Worm (Caenorhabditis elegans) whole organism, young adult: ENCODE data around the gene deb-1.
A peak's percentile ranks its signal among the peaks of the same experiment; 100 is the strongest.

ENCODE experiments used
- B0261.1 ChIP-seq: sonication (generic microtip); optimal IDR thresholded peaks from 2 replicates; lab custom pipeline; 2016; ENCODE audit warnings: mild to moderate bottlenecking, missing genetic modification characterization, moderate library complexity, missing compliant biosample characterization
- B0336.3 ChIP-seq: fragments of 200-800 bp; sonication (Bioruptor generic); IDR thresholded peaks from 2 replicates; pipeline ENCODE4 v1.3.6; 2022; ENCODE audit warnings: missing genetic modification characterization, missing compliant biosample characterization
- C06A6.2 ChIP-seq: fragments of 200-800 bp; sonication (Bioruptor generic); conservative IDR thresholded peaks from 2 replicates; pipeline ENCODE4 v1.3.6; 2022; ENCODE audit warnings: missing genetic modification characterization, missing compliant biosample characterization
- C17E4.6 ChIP-seq: fragments of 200-800 bp; sonication (Bioruptor generic); IDR thresholded peaks from 2 replicates; pipeline ENCODE4 v1.3.6; 2022; ENCODE audit warnings: missing genetic modification reagents, missing genetic modification characterization, missing compliant biosample characterization
- F23B12.7 ChIP-seq: sonication (generic microtip); optimal IDR thresholded peaks from 2 replicates; lab custom pipeline; 2017; ENCODE audit warnings: missing genetic modification characterization, mild to moderate bottlenecking, missing compliant biosample characterization, antibody characterized with exemption, moderate library complexity; ENCODE audit not compliant: insufficient read depth
- F33H1.4 ChIP-seq: fragments of 200-800 bp; sonication (Bioruptor generic); IDR thresholded peaks from 2 replicates; pipeline ENCODE4 v1.3.6; 2022; ENCODE audit warnings: missing genetic modification reagents, missing genetic modification characterization, missing compliant biosample characterization
- F57A8.1 ChIP-seq: fragments of 200-800 bp; sonication (Bioruptor generic); optimal IDR thresholded peaks from 2 replicates; lab custom pipeline; 2018; ENCODE audit warnings: mild to moderate bottlenecking, missing genetic modification characterization, moderate library complexity, missing compliant biosample characterization
- F57C9.4 ChIP-seq: sonication (generic microtip); optimal IDR thresholded peaks from 2 replicates; lab custom pipeline; 2017; ENCODE audit warnings: mild to moderate bottlenecking, missing genetic modification characterization, missing compliant biosample characterization
- T26A5.8 ChIP-seq: sonication (generic microtip); optimal IDR thresholded peaks from 2 replicates; lab custom pipeline; 2016; ENCODE audit warnings: missing genetic modification characterization, missing compliant biosample characterization
- Y56A3A.18 ChIP-seq: fragments of 200-800 bp; sonication (Bioruptor generic); IDR thresholded peaks from 2 replicates; pipeline ENCODE4 v1.3.6; 2022; ENCODE audit warnings: missing genetic modification reagents, missing genetic modification characterization, missing compliant biosample characterization
- aptf-2 ChIP-seq: fragments of 200-800 bp; sonication (Bioruptor generic); conservative IDR thresholded peaks from 2 replicates; pipeline ENCODE4 v1.3.6; 2022; ENCODE audit warnings: missing genetic modification reagents, missing genetic modification characterization, missing compliant biosample characterization
- atf-7 ChIP-seq: sonication (generic microtip); optimal IDR thresholded peaks from 2 replicates; lab custom pipeline; 2017; ENCODE audit warnings: mild to moderate bottlenecking, missing genetic modification characterization, missing compliant biosample characterization
- athp-1 ChIP-seq: sonication (generic microtip); optimal IDR thresholded peaks from 2 replicates; lab custom pipeline; 2017; ENCODE audit warnings: mild to moderate bottlenecking, missing genetic modification characterization, missing compliant biosample characterization
- attf-5 ChIP-seq: fragments of 200-800 bp; sonication (Bioruptor generic); optimal IDR thresholded peaks from 2 replicates; lab custom pipeline; 2018; ENCODE audit warnings: mild to moderate bottlenecking, missing genetic modification characterization, missing compliant biosample characterization
- attf-6 ChIP-seq: fragments of 200-800 bp; sonication (Bioruptor generic); IDR thresholded peaks from 2 replicates; pipeline ENCODE4 v1.3.6; 2022; ENCODE audit warnings: missing genetic modification reagents, missing genetic modification characterization, missing compliant biosample characterization
- bed-1 ChIP-seq: fragments of 200-800 bp; sonication (Bioruptor generic); IDR thresholded peaks from 2 replicates; pipeline ENCODE4 v1.3.6; 2022; ENCODE audit warnings: missing genetic modification reagents, missing genetic modification characterization, missing compliant biosample characterization
- ccch-3 ChIP-seq: fragments of 200-800 bp; sonication (Bioruptor generic); optimal IDR thresholded peaks from 2 replicates; lab custom pipeline; 2018; ENCODE audit warnings: mild to moderate bottlenecking, missing genetic modification characterization, missing compliant biosample characterization
- cebp-1 ChIP-seq, 2 experiments: fragments of 200-800 bp in 1 of 2; sonication (Bioruptor generic) in 1 of 2; sonication (generic microtip) in 1 of 2; IDR thresholded peaks in 1 of 2; optimal IDR thresholded peaks in 1 of 2; 2 replicates each; pipeline versions ENCODE4 v1.3.6 to Lab custom; 2017 to 2022; ENCODE audit warnings: missing compliant biosample characterization in 2 of 2, missing genetic modification characterization in 2 of 2, mild to moderate bottlenecking in 1 of 2, missing genetic modification reagents in 1 of 2, moderate library complexity in 1 of 2
- ceh-100 ChIP-seq: fragments of 200-800 bp; sonication (Bioruptor generic); IDR thresholded peaks from 2 replicates; pipeline ENCODE4 v1.3.6; 2022; ENCODE audit warnings: missing genetic modification reagents, missing genetic modification characterization, missing compliant biosample characterization
- ceh-27 ChIP-seq: fragments of 200-800 bp; sonication (Bioruptor generic); optimal IDR thresholded peaks from 2 replicates; lab custom pipeline; 2018; ENCODE audit warnings: mild to moderate bottlenecking, missing genetic modification characterization, moderate library complexity, missing compliant biosample characterization
- ceh-40 ChIP-seq: fragments of 200-800 bp; sonication (Bioruptor generic); IDR thresholded peaks from 2 replicates; pipeline ENCODE4 v1.3.6; 2022; ENCODE audit warnings: missing genetic modification characterization, missing compliant biosample characterization
- ceh-58 ChIP-seq: fragments of 200-800 bp; sonication (Bioruptor generic); IDR thresholded peaks from 2 replicates; pipeline ENCODE4 v1.3.6; 2022; ENCODE audit warnings: missing genetic modification characterization, missing compliant biosample characterization
- die-1 ChIP-seq: sonication (generic microtip); optimal IDR thresholded peaks from 2 replicates; lab custom pipeline; 2016; ENCODE audit warnings: missing genotype, mild to moderate bottlenecking, missing genetic modification characterization, missing compliant biosample characterization
- dox-1 ChIP-seq: fragments of 200-800 bp; sonication (Bioruptor generic); IDR thresholded peaks from 2 replicates; pipeline ENCODE4 v1.3.6; 2022; ENCODE audit warnings: missing genetic modification reagents, missing genetic modification characterization, missing compliant biosample characterization
- efl-1 ChIP-seq: fragments of 150-350 bp; optimal IDR thresholded peaks from 2 replicates; lab custom pipeline; 2014; ENCODE audit warnings: missing biosample characterization, missing genetic modification reagents, missing genetic modification characterization
- egl-44 ChIP-seq: fragments of 200-800 bp; sonication (Bioruptor generic); IDR thresholded peaks from 2 replicates; pipeline ENCODE4 v1.3.6; 2022; ENCODE audit warnings: missing genetic modification reagents, missing genetic modification characterization, missing compliant biosample characterization
- ets-4 ChIP-seq: fragments of 200-800 bp; sonication (Bioruptor generic); optimal IDR thresholded peaks from 2 replicates; lab custom pipeline; 2018; ENCODE audit warnings: mild to moderate bottlenecking, missing genetic modification characterization, missing compliant biosample characterization
- hlh-12 ChIP-seq: sonication (generic microtip); optimal IDR thresholded peaks from 2 replicates; lab custom pipeline; 2016; ENCODE audit warnings: missing genetic modification characterization, missing compliant biosample characterization
- lin-26 ChIP-seq: fragments of 200-800 bp; sonication (Bioruptor generic); IDR thresholded peaks from 2 replicates; pipeline ENCODE4 v1.3.6; 2022; ENCODE audit warnings: missing genetic modification reagents, missing genetic modification characterization, missing compliant biosample characterization
- lin-40 ChIP-seq: sonication (generic microtip); optimal IDR thresholded peaks from 2 replicates; lab custom pipeline; 2016; ENCODE audit warnings: missing genetic modification characterization, mild to moderate bottlenecking, missing compliant biosample characterization, missing genotype, missing genetic modification reagents
- lir-1 ChIP-seq: fragments of 200-800 bp; sonication (Bioruptor generic); conservative IDR thresholded peaks from 2 replicates; pipeline ENCODE4 v1.3.6; 2022; ENCODE audit warnings: missing genetic modification reagents, missing genetic modification characterization, missing compliant biosample characterization
- lsl-1 ChIP-seq: fragments of 200-800 bp; sonication (Bioruptor generic); optimal IDR thresholded peaks from 2 replicates; lab custom pipeline; 2018; ENCODE audit warnings: mild to moderate bottlenecking, missing genetic modification characterization, moderate library complexity, missing compliant biosample characterization
- lsy-27 ChIP-seq: sonication (generic microtip); optimal IDR thresholded peaks from 2 replicates; lab custom pipeline; 2017; ENCODE audit warnings: missing genetic modification characterization, mild to moderate bottlenecking, missing compliant biosample characterization, antibody characterized with exemption, missing genotype, borderline replicate concordance; ENCODE audit not compliant: insufficient read depth
- madf-10 ChIP-seq: sonication (generic microtip); optimal IDR thresholded peaks from 2 replicates; lab custom pipeline; 2016; ENCODE audit warnings: mild to moderate bottlenecking, missing genetic modification characterization, missing compliant biosample characterization
- madf-8 ChIP-seq: fragments of 200-800 bp; sonication (Bioruptor generic); conservative IDR thresholded peaks from 2 replicates; pipeline ENCODE4 v1.3.6; 2022; ENCODE audit warnings: missing genetic modification reagents, missing genetic modification characterization, missing compliant biosample characterization
- nhr-120 ChIP-seq: fragments of 200-800 bp; sonication (Bioruptor generic); IDR thresholded peaks from 2 replicates; pipeline ENCODE4 v1.3.6; 2022; ENCODE audit warnings: missing genetic modification characterization, missing compliant biosample characterization
- nhr-179 ChIP-seq: sonication (generic microtip); optimal IDR thresholded peaks from 2 replicates; lab custom pipeline; 2016; ENCODE audit warnings: mild to moderate bottlenecking, missing genetic modification characterization, missing compliant biosample characterization
- rcor-1 ChIP-seq: fragments of 200-800 bp; sonication (Bioruptor generic); IDR thresholded peaks from 2 replicates; pipeline ENCODE4 v1.3.6; 2022; ENCODE audit warnings: missing genetic modification reagents, missing genetic modification characterization, missing compliant biosample characterization
- rec-8 ChIP-seq, 2 experiments: sonication (generic microtip); optimal IDR thresholded peaks; 2 replicates each; lab custom pipeline; 2016; ENCODE audit warnings: mild to moderate bottlenecking in 2 of 2, missing genetic modification characterization in 2 of 2, missing genetic modification reagents in 2 of 2, missing genotype in 2 of 2, missing biosample characterization in 1 of 2, missing compliant biosample characterization in 1 of 2, moderate library complexity in 1 of 2
- somi-1 ChIP-seq: fragments of 200-800 bp; sonication (Bioruptor generic); optimal IDR thresholded peaks from 2 replicates; lab custom pipeline; 2018; ENCODE audit warnings: mild to moderate bottlenecking, missing genetic modification characterization, missing compliant biosample characterization
- sptf-2 ChIP-seq: fragments of 200-800 bp; sonication (Bioruptor generic); optimal IDR thresholded peaks from 2 replicates; lab custom pipeline; 2018; ENCODE audit warnings: mild to moderate bottlenecking, missing genetic modification characterization, missing compliant biosample characterization
- unc-130 ChIP-seq: sonication (generic microtip); optimal IDR thresholded peaks from 2 replicates; lab custom pipeline; 2016; ENCODE audit warnings: missing genetic modification reagents, missing genetic modification characterization, missing compliant biosample characterization
- unc-62 ChIP-seq: fragments of 150-350 bp; optimal IDR thresholded peaks from 2 replicates; lab custom pipeline; 2014; ENCODE audit warnings: missing biosample characterization, missing genetic modification reagents, missing genetic modification characterization
- zfh-2 ChIP-seq: fragments of 200-800 bp; sonication (Bioruptor generic); conservative IDR thresholded peaks from 2 replicates; pipeline ENCODE4 v1.3.6; 2022; ENCODE audit warnings: missing genetic modification reagents, missing genetic modification characterization, missing compliant biosample characterization
- ztf-18 ChIP-seq: sonication (generic microtip); optimal IDR thresholded peaks from 2 replicates; lab custom pipeline; 2016; ENCODE audit warnings: missing genotype, mild to moderate bottlenecking, missing genetic modification characterization, missing compliant biosample characterization
- ztf-22 ChIP-seq: fragments of 200-800 bp; sonication (Bioruptor generic); optimal IDR thresholded peaks from 2 replicates; lab custom pipeline; 2018; ENCODE audit warnings: mild to moderate bottlenecking, missing genetic modification characterization, moderate library complexity, missing compliant biosample characterization
- ztf-26 ChIP-seq: sonication (generic microtip); optimal IDR thresholded peaks from 2 replicates; lab custom pipeline; 2017; ENCODE audit warnings: missing genetic modification characterization, missing compliant biosample characterization
- ztf-6 ChIP-seq: fragments of 200-800 bp; sonication (Bioruptor generic); IDR thresholded peaks from 2 replicates; pipeline ENCODE4 v1.3.6; 2022; ENCODE audit warnings: missing genetic modification reagents, missing genetic modification characterization, missing compliant biosample characterization

The deb-1 gene

ce11 chrIV:7044552-7045139 is 49.4 kb downstream of the deb-1 start, which contains the start of gene tin-9.1 (continued):
- TF ChIP-seq lir-1 (GFP tag; lab: Robert Waterston, UW) (no peak), efl-1 (GFP tag; lab: Kevin White, UChicago) (peak; percentile 36), F57C9.4 (tag; lab: Kevin White, UChicago) (no peak), nhr-120 (GFP tag; lab: Robert Waterston, UW) (no peak), bed-1 (no peak), attf-5 (GFP tag; lab: Kevin White, UChicago) (no peak), F23B12.7 (tag; lab: Kevin White, UChicago) (no peak), lin-26 (GFP tag; lab: Robert Waterston, UW) (no peak), lsl-1 (GFP tag; lab: Kevin White, UChicago) (peak; percentile 57), ceh-100 (no peak), B0261.1 (tag; lab: Kevin White, UChicago) (no peak), nhr-179 (tag; lab: Kevin White, UChicago) (no peak), atf-7 (no peak), madf-8 (GFP tag; lab: Robert Waterston, UW) (no peak), zfh-2 (no peak), ccch-3 (GFP tag; lab: Kevin White, UChicago) (no peak), ztf-18 (peak; percentile 93), athp-1 (tag; lab: Kevin White, UChicago) (no peak), ztf-22 (no peak), die-1 (tag; lab: Kevin White, UChicago) (no peak), ceh-27 (GFP tag; lab: Kevin White, UChicago) (no peak), F57A8.1 (GFP tag; lab: Kevin White, UChicago) (no peak), attf-6 (GFP tag; lab: Robert Waterston, UW) (no peak), madf-10 (tag; lab: Kevin White, UChicago) (no peak), lin-40 (peak; percentile 67), ceh-58 (no peak), rec-8 (tag; optimal IDR thresholded peaks at IDR 0.05; lab: Kevin White, UChicago) (no peak), dox-1 (GFP tag; lab: Robert Waterston, UW) (peak; percentile 44; the same call in 1 of the 2 replicates), egl-44 (no peak), aptf-2 (GFP tag; lab: Robert Waterston, UW) (no peak), ztf-6 (no peak), ztf-26 (tag; lab: Kevin White, UChicago) (no peak), cebp-1 (GFP tag; IDR thresholded peaks at IDR 0.05; lab: Robert Waterston, UW) (no peak), cebp-1 (tag; optimal IDR thresholded peaks at IDR 0.05; lab: Kevin White, UChicago) (peak; percentile 41), C06A6.2 (GFP tag; lab: Robert Waterston, UW) (no peak), C17E4.6 (GFP tag; lab: Robert Waterston, UW) (no peak), F33H1.4 (GFP tag; lab: Robert Waterston, UW) (peak; percentile 50), ets-4 (GFP tag; lab: Kevin White, UChicago) (no peak), sptf-2 (GFP tag; lab: Kevin White, UChicago) (no peak), rcor-1 (GFP tag; lab: Robert Waterston, UW) (0 out of 2 replicates have a peak, but pooled peaks have one; percentile 9), unc-130 (GFP tag; lab: Kevin White, UChicago) (no peak), unc-62 (no peak), T26A5.8 (no peak), Y56A3A.18 (GFP tag; lab: Robert Waterston, UW) (no peak), ceh-40 (no peak), lsy-27 (tag; lab: Kevin White, UChicago) (no peak), hlh-12 (tag; lab: Kevin White, UChicago) (no peak), B0336.3 (no peak), somi-1 (GFP tag; lab: Kevin White, UChicago) (no peak)
